Fruit fly (Drosophila melanogaster) whole organism, embryonic: ENCODE data around the gene sip3.

ENCODE experiments used
- Ada2b ChIP-seq: fragments of 200-800 bp; sonication (Bioruptor generic); IDR thresholded peaks from 2 replicates; pipeline ENCODE4 v1.3.6; 2022; ENCODE audit warnings: missing biosample characterization, missing genetic modification characterization
- CG10565 ChIP-seq: fragments of 200-800 bp; sonication (Bioruptor generic); optimal IDR thresholded peaks from 3 replicates; lab custom pipeline; 2016; ENCODE audit warnings: missing biosample characterization, mild to moderate bottlenecking, missing genetic modification characterization
- CG11695 ChIP-seq: fragments of 200-800 bp; sonication (Bioruptor generic); IDR thresholded peaks from 3 replicates; pipeline ENCODE4 v1.3.6; 2022; ENCODE audit warnings: missing biosample characterization, missing genetic modification characterization
- CG12219 ChIP-seq: fragments of 200-800 bp; sonication (Bioruptor generic); optimal IDR thresholded peaks from 3 replicates; lab custom pipeline; 2018; ENCODE audit warnings: missing biosample characterization, mild to moderate bottlenecking, missing genetic modification characterization
- CG14710 ChIP-seq: fragments of 200-800 bp; sonication (Bioruptor generic); optimal IDR thresholded peaks from 3 replicates; lab custom pipeline; 2019; ENCODE audit warnings: missing biosample characterization, mild to moderate bottlenecking, missing genetic modification characterization, moderate library complexity
- CG15073 ChIP-seq: fragments of 200-800 bp; sonication (Bioruptor generic); optimal IDR thresholded peaks from 2 replicates; lab custom pipeline; 2016; ENCODE audit warnings: missing biosample characterization, missing genetic modification characterization
- CG17912 ChIP-seq: fragments of 200-800 bp; sonication (Bioruptor generic); optimal IDR thresholded peaks from 2 replicates; lab custom pipeline; 2018; ENCODE audit warnings: missing biosample characterization, mild to moderate bottlenecking, missing genetic modification characterization
- CG2199 ChIP-seq: fragments of 200-800 bp; sonication (Bioruptor generic); IDR thresholded peaks from 3 replicates; pipeline ENCODE4 v1.3.6; 2022; ENCODE audit warnings: missing biosample characterization, missing genetic modification characterization
- CG4404 ChIP-seq: fragments of 200-800 bp; sonication (Bioruptor generic); IDR thresholded peaks from 2 replicates; pipeline ENCODE4 v1.3.6; 2022; ENCODE audit warnings: missing biosample characterization, missing genetic modification characterization
- CG4617 ChIP-seq: fragments of 200-800 bp; sonication (Bioruptor generic); optimal IDR thresholded peaks from 3 replicates; lab custom pipeline; 2016; ENCODE audit warnings: missing biosample characterization, missing genetic modification characterization, borderline replicate concordance
- CG7372 ChIP-seq: fragments of 200-800 bp; sonication (Bioruptor generic); IDR thresholded peaks from 2 replicates; pipeline ENCODE4 v1.3.6; 2022; ENCODE audit warnings: missing biosample characterization, missing genetic modification characterization
- CG7839 ChIP-seq: fragments of 200-800 bp; sonication (Bioruptor generic); optimal IDR thresholded peaks from 3 replicates; lab custom pipeline; 2018; ENCODE audit warnings: missing biosample characterization, mild to moderate bottlenecking, missing genetic modification characterization, moderate library complexity
- CG9215 ChIP-seq: fragments of 200-800 bp; sonication (Bioruptor generic); IDR thresholded peaks from 2 replicates; pipeline ENCODE4 v1.3.6; 2022; ENCODE audit warnings: missing biosample characterization, missing genetic modification characterization
- Dad ChIP-seq: fragments of 200-800 bp; sonication (Bioruptor generic); optimal IDR thresholded peaks from 3 replicates; lab custom pipeline; 2016; ENCODE audit warnings: missing biosample characterization, missing genetic modification characterization
- Dll ChIP-seq: fragments of 200-800 bp; sonication (Bioruptor generic); IDR thresholded peaks from 4 replicates; pipeline ENCODE4 v1.3.6; 2022; ENCODE audit warnings: missing biosample characterization, missing genetic modification characterization; ENCODE audit not compliant: partially characterized antibody
- HLH4C ChIP-seq: fragments of 200-800 bp; sonication (Bioruptor generic); IDR thresholded peaks from 3 replicates; pipeline ENCODE4 v1.3.6; 2022; ENCODE audit warnings: missing biosample characterization, missing genetic modification characterization; ENCODE audit not compliant: partially characterized antibody
- Hr39 ChIP-seq: fragments of >200 bp; optimal IDR thresholded peaks from 2 replicates; lab custom pipeline; 2017
- Jarid2 ChIP-seq: fragments of 200-800 bp; sonication (Bioruptor generic); optimal IDR thresholded peaks from 3 replicates; lab custom pipeline; 2017; ENCODE audit warnings: mild to moderate bottlenecking, missing biosample characterization, missing genetic modification reagents, missing genetic modification characterization
- Lim3 ChIP-seq: fragments of 200-800 bp; sonication (Bioruptor generic); IDR thresholded peaks from 2 replicates; pipeline ENCODE4 v1.3.6; 2022; ENCODE audit warnings: missing biosample characterization, missing genetic modification characterization
- NC2α ChIP-seq: fragments of 200-800 bp; sonication (Bioruptor generic); optimal IDR thresholded peaks from 2 replicates; lab custom pipeline; 2016; ENCODE audit warnings: missing biosample characterization, missing genetic modification characterization
- Opbp ChIP-seq: fragments of 200-800 bp; sonication (Bioruptor generic); IDR thresholded peaks from 3 replicates; pipeline ENCODE4 v1.3.6; 2022; ENCODE audit warnings: missing biosample characterization, missing genetic modification characterization; ENCODE audit not compliant: partially characterized antibody
- Rfx ChIP-seq: fragments of 200-800 bp; sonication (Bioruptor generic); IDR thresholded peaks from 2 replicates; pipeline ENCODE4 v1.3.6; 2022; ENCODE audit warnings: missing biosample characterization, missing genetic modification characterization
- Rx ChIP-seq: fragments of 200-800 bp; sonication (Bioruptor generic); IDR thresholded peaks from 2 replicates; pipeline ENCODE4 v1.3.6; 2022; ENCODE audit warnings: missing biosample characterization, missing genetic modification characterization
- Sox102F ChIP-seq: fragments of 200-800 bp; sonication (Bioruptor generic); optimal IDR thresholded peaks from 2 replicates; lab custom pipeline; 2018; ENCODE audit warnings: missing biosample characterization, mild to moderate bottlenecking, missing genetic modification characterization, moderate library complexity
- TFAM ChIP-seq: fragments of 200-800 bp; sonication (Bioruptor generic); optimal IDR thresholded peaks from 2 replicates; lab custom pipeline; 2017; ENCODE audit warnings: missing biosample characterization, missing genetic modification characterization, inconsistent platforms
- YL-1 ChIP-seq: fragments of 200-800 bp; sonication (Bioruptor generic); optimal IDR thresholded peaks from 3 replicates; lab custom pipeline; 2017; ENCODE audit warnings: missing biosample characterization, mild to moderate bottlenecking, missing genetic modification characterization
- ac ChIP-seq: fragments of 200-800 bp; sonication (Bioruptor generic); optimal IDR thresholded peaks from 3 replicates; lab custom pipeline; 2017; ENCODE audit warnings: missing biosample characterization, mild to moderate bottlenecking, missing genetic modification characterization
- bowl ChIP-seq: fragments of 200-800 bp; sonication (Bioruptor generic); IDR thresholded peaks from 2 replicates; pipeline ENCODE4 v1.3.6; 2022; ENCODE audit warnings: missing biosample characterization, missing genetic modification characterization
- caup ChIP-seq: fragments of 200-800 bp; sonication (Bioruptor generic); optimal IDR thresholded peaks from 3 replicates; lab custom pipeline; 2017; ENCODE audit warnings: missing biosample characterization, mild to moderate bottlenecking, missing genetic modification characterization, moderate library complexity; ENCODE audit not compliant: severe bottlenecking
- emc ChIP-seq: fragments of 200-800 bp; sonication (Bioruptor generic); optimal IDR thresholded peaks from 2 replicates; lab custom pipeline; 2016; ENCODE audit warnings: missing biosample characterization, missing genetic modification characterization
- en ChIP-seq: fragments of 200-800 bp; sonication (Bioruptor generic); optimal IDR thresholded peaks from 2 replicates; lab custom pipeline; 2016; ENCODE audit warnings: missing biosample characterization, missing genetic modification characterization
- fd64A ChIP-seq: fragments of 200-800 bp; sonication (Bioruptor generic); optimal IDR thresholded peaks from 3 replicates; lab custom pipeline; 2018; ENCODE audit warnings: missing biosample characterization, mild to moderate bottlenecking, missing genetic modification characterization
- gfzf ChIP-seq: fragments of 200-800 bp; sonication (Bioruptor generic); optimal IDR thresholded peaks from 2 replicates; lab custom pipeline; 2016; ENCODE audit warnings: missing biosample characterization, mild to moderate bottlenecking, missing genetic modification characterization, moderate library complexity
- grau ChIP-seq: fragments of 200-800 bp; optimal IDR thresholded peaks from 3 replicates; lab custom pipeline; 2019; ENCODE audit warnings: missing biosample characterization, mild to moderate bottlenecking, missing genetic modification characterization, moderate library complexity
- grn ChIP-seq: fragments of 200-800 bp; sonication (Bioruptor generic); optimal IDR thresholded peaks from 3 replicates; lab custom pipeline; 2017; ENCODE audit warnings: missing biosample characterization, missing genetic modification characterization
- gro ChIP-seq: fragments of 200-800 bp; sonication (Bioruptor generic); optimal IDR thresholded peaks from 2 replicates; lab custom pipeline; 2016; ENCODE audit warnings: missing biosample characterization, missing genetic modification characterization
- h ChIP-seq: fragments of >200 bp; optimal IDR thresholded peaks from 2 replicates; lab custom pipeline; 2017
- maf-S ChIP-seq: fragments of 200-800 bp; sonication (Bioruptor generic); optimal IDR thresholded peaks from 2 replicates; lab custom pipeline; 2016; ENCODE audit warnings: missing biosample characterization, missing genetic modification characterization
- mirr ChIP-seq: fragments of 200-800 bp; sonication (Bioruptor generic); optimal IDR thresholded peaks from 3 replicates; lab custom pipeline; 2018; ENCODE audit warnings: missing biosample characterization, mild to moderate bottlenecking, missing genetic modification characterization
- org-1 ChIP-seq: fragments of 200-800 bp; sonication (Bioruptor generic); optimal IDR thresholded peaks from 2 replicates; lab custom pipeline; 2017; ENCODE audit warnings: missing biosample characterization, missing genetic modification characterization
- pnt ChIP-seq: fragments of 200-800 bp; sonication (Bioruptor generic); optimal IDR thresholded peaks from 3 replicates; lab custom pipeline; 2016; ENCODE audit warnings: missing biosample characterization, missing genetic modification characterization
- prd ChIP-seq, 3 experiments: fragments of >200 bp in 2 of 3; fragments of 200-800 bp in 1 of 3; sonication (Bioruptor generic) in 1 of 3; optimal IDR thresholded peaks in 2 of 3; IDR thresholded peaks in 1 of 3; 2 replicates in 2 of 3; 3 replicates in 1 of 3; pipeline versions ENCODE4 v1.3.6 to Lab custom; 2017 to 2022; ENCODE audit warnings: missing biosample characterization in 1 of 3, missing genetic modification characterization in 1 of 3
- ranshi ChIP-seq: fragments of 200-800 bp; sonication (Bioruptor generic); IDR thresholded peaks from 2 replicates; pipeline ENCODE4 v1.3.6; 2022; ENCODE audit warnings: missing biosample characterization, missing genetic modification characterization
- repo ChIP-seq: fragments of 200-800 bp; sonication (Bioruptor generic); optimal IDR thresholded peaks from 2 replicates; lab custom pipeline; 2016; ENCODE audit warnings: missing biosample characterization, missing genetic modification characterization
- sens-2 ChIP-seq: fragments of 200-800 bp; sonication (Bioruptor generic); IDR thresholded peaks from 2 replicates; pipeline ENCODE4 v1.3.6; 2022; ENCODE audit warnings: missing biosample characterization, missing genetic modification characterization
- slou ChIP-seq: fragments of 200-800 bp; sonication (Bioruptor generic); optimal IDR thresholded peaks from 3 replicates; lab custom pipeline; 2016; ENCODE audit warnings: missing biosample characterization, missing genetic modification characterization
- so ChIP-seq: fragments of 200-800 bp; sonication (Bioruptor generic); IDR thresholded peaks from 3 replicates; pipeline ENCODE4 v1.3.6; 2022; ENCODE audit warnings: missing biosample characterization, missing genetic modification characterization
- tna ChIP-seq: fragments of 200-800 bp; sonication (Bioruptor generic); IDR thresholded peaks from 2 replicates; pipeline ENCODE4 v1.3.6; 2022; ENCODE audit warnings: missing biosample characterization, missing genetic modification characterization; ENCODE audit not compliant: partially characterized antibody
- vfl ChIP-seq: fragments of 200-800 bp; sonication (Bioruptor generic); optimal IDR thresholded peaks from 2 replicates; lab custom pipeline; 2016; ENCODE audit warnings: missing biosample characterization, missing genetic modification characterization
- vvl ChIP-seq: fragments of 200-800 bp; sonication (Bioruptor generic); IDR thresholded peaks from 2 replicates; pipeline ENCODE4 v1.3.6; 2022; ENCODE audit warnings: missing biosample characterization, missing genetic modification characterization
- zf30C ChIP-seq: fragments of 200-800 bp; sonication (Bioruptor generic); optimal IDR thresholded peaks from 3 replicates; lab custom pipeline; 2018; ENCODE audit warnings: missing biosample characterization, mild to moderate bottlenecking, missing genetic modification characterization

Gene sip3

dm6 chr3R:31744044-31744652, 27.9 kb upstream of the sip3 start, which contains the start of gene CG1896 (continued):
- peak; percentile 44 for TF ChIP-seq CG7839 (tag; lab: Kevin White, UChicago)
- 0 out of 2 replicates have a peak, but pooled peaks have one; percentile 25 for TF ChIP-seq Rx (GFP tag; lab: Robert Waterston, UW)
- no peak for TF ChIP-seq gfzf (GFP tag; lab: Kevin White, UChicago)
- TF ChIP-seq Dad (GFP tag; lab: Kevin White, UChicago) = no peak
- 0 out of 2 replicates have a peak, but pooled peaks have one; percentile 32 for TF ChIP-seq Ada2b (GFP tag; lab: Robert Waterston, UW)
- no peak; the same call in 1 of the 2 replicates for TF ChIP-seq CG4404 (GFP tag; lab: Robert Waterston, UW)
- no peak for TF ChIP-seq ac (GFP tag; lab: Kevin White, UChicago)
- no peak for TF ChIP-seq vfl (GFP tag; lab: Kevin White, UChicago)
- peak; percentile 69; the same call in 2 of the 3 replicates for TF ChIP-seq so (GFP tag; lab: Robert Waterston, UW)
- TF ChIP-seq pnt (GFP tag; lab: Kevin White, UChicago) = no peak
- TF ChIP-seq Hr39 (lab: Kevin White, UChicago) = no peak
- TF ChIP-seq CG9215 (GFP tag; lab: Robert Waterston, UW) = no peak
- TF ChIP-seq prd (optimal IDR thresholded peaks at IDR 0.05; lab: Kevin White, UChicago) = no peak
- TF ChIP-seq prd (GFP tag; IDR thresholded peaks at IDR 0.05; lab: Robert Waterston, UW) = peak; percentile 59; the same call in 2 of the 3 replicates
- no peak for TF ChIP-seq grn (GFP tag; lab: Kevin White, UChicago)
- no peak for TF ChIP-seq repo (GFP tag; lab: Kevin White, UChicago)
- peak; percentile 40 for TF ChIP-seq CG4617
- no peak for TF ChIP-seq zf30C (GFP tag; lab: Kevin White, UChicago)
- TF ChIP-seq Opbp (GFP tag; lab: Robert Waterston, UW) = no peak
- TF ChIP-seq caup (GFP tag; lab: Kevin White, UChicago) = peak; percentile 54
- TF ChIP-seq TFAM = no peak
- TF ChIP-seq tna (GFP tag; lab: Robert Waterston, UW) = no peak
- no peak for TF ChIP-seq CG7372 (GFP tag; lab: Robert Waterston, UW)
- no peak for TF ChIP-seq gro
- TF ChIP-seq mirr (GFP tag; lab: Kevin White, UChicago) = no peak
- no peak for TF ChIP-seq CG2199 (GFP tag; lab: Robert Waterston, UW)
- TF ChIP-seq CG14710 (tag; lab: Kevin White, UChicago) = peak; percentile 21
- peak; percentile 50 for TF ChIP-seq Rfx
- no peak for TF ChIP-seq NC2α (GFP tag; lab: Kevin White, UChicago)
- no peak for TF ChIP-seq en (GFP tag; lab: Kevin White, UChicago)
- TF ChIP-seq CG12219 (GFP tag; lab: Kevin White, UChicago) = no peak
- TF ChIP-seq maf-S (GFP tag; lab: Kevin White, UChicago) = no peak
- peak; percentile 70 for TF ChIP-seq vvl
- TF ChIP-seq Lim3 (GFP tag; lab: Robert Waterston, UW) = no peak
- no peak for TF ChIP-seq Dll
- peak; percentile 29 for TF ChIP-seq grau (tag; lab: Kevin White, UChicago)
- TF ChIP-seq YL-1 = no peak
- TF ChIP-seq bowl (GFP tag; lab: Robert Waterston, UW) = no peak
- no peak for TF ChIP-seq emc (GFP tag; lab: Kevin White, UChicago)
- TF ChIP-seq fd64A (GFP tag; lab: Kevin White, UChicago) = no peak
- peak; percentile 65; the same call in 1 of the 3 replicates for TF ChIP-seq CG11695 (GFP tag; lab: Robert Waterston, UW)
- no peak for TF ChIP-seq h (lab: Kevin White, UChicago)
- TF ChIP-seq sens-2 = no peak
- TF ChIP-seq CG15073 (GFP tag; lab: Kevin White, UChicago) = no peak
- no peak for TF ChIP-seq slou (GFP tag; lab: Kevin White, UChicago)
- TF ChIP-seq org-1 (GFP tag; lab: Kevin White, UChicago) = no peak
- no peak for TF ChIP-seq Sox102F
- no peak for TF ChIP-seq CG10565 (GFP tag; lab: Kevin White, UChicago)
- no peak for TF ChIP-seq Jarid2 (GFP tag; lab: Kevin White, UChicago)
- no peak for TF ChIP-seq HLH4C (GFP tag; lab: Robert Waterston, UW)
- TF ChIP-seq ranshi (GFP tag; lab: Robert Waterston, UW) = peak; percentile 48
- TF ChIP-seq CG17912 (GFP tag; lab: Kevin White, UChicago) = no peak
